Worm (Caenorhabditis elegans): ENCODE data around the gene pph-6.

DNA sequence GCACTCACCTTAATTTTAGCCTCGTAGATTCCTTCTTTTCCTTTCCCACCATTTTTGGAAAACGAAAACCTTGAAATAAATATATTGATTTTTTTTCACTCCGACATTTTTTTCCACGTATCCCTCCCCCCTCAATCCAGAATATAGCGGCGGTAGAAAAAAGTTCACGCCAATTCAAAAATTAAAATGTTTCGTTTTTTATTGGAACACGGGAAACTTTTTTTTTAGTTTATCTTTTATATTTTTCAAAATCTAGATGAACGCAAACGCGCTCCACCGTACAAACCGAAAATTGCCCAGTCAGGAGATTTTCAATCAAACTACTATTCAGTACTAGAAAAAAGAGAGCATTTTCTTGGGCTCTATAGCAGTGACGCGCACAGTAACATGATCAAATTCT lies 17.4 kb upstream of the pph-6 start, which contains the start of gene spe-41:
- TF ChIP-seq fos-1 (tag; optimal IDR thresholded peaks at IDR 0.05) (no peak), snpc-4 (tag; optimal IDR thresholded peaks at IDR 0.05) (no peak), elt-3 (tag; optimal IDR thresholded peaks at IDR 0.05) (no peak), lsy-2 (tag; optimal IDR thresholded peaks at IDR 0.05) (no peak), unc-62 (GFP tag; optimal IDR thresholded peaks at IDR 0.05) (no peak), nhr-12 (tag; optimal IDR thresholded peaks at IDR 0.05) (no peak), elt-2 (tag; optimal IDR thresholded peaks at IDR 0.05) (no peak), zag-1 (tag; optimal IDR thresholded peaks at IDR 0.05) (no peak), unc-130 (tag; optimal IDR thresholded peaks at IDR 0.05) (no peak)
